Worm (Caenorhabditis elegans): ENCODE measurements around the gene F56D5.5.

Gene F56D5.5

ce11 chrIV:9444417-9445026, 36.6 kb upstream of the F56D5.5 start:
- peak; percentile 80 for TF ChIP-seq nhr-6 (tag; optimal IDR thresholded peaks at IDR 0.05)
- peak; percentile 86 for TF ChIP-seq F49E8.2 (tag; optimal IDR thresholded peaks at IDR 0.05; ENCODE audit: borderline replicate concordance)
- TF ChIP-seq saeg-2 (GFP tag; IDR thresholded peaks at IDR 0.05), result no peak
- peak; percentile 56 for TF ChIP-seq zfp-2 (tag; optimal IDR thresholded peaks at IDR 0.05)
- TF ChIP-seq daf-19 (GFP tag; conservative IDR thresholded peaks at IDR 0.05), result peak; percentile 72; the same call in 1 of the 2 replicates
- TF ChIP-seq nhr-102 (tag; optimal IDR thresholded peaks at IDR 0.05), result peak; percentile 87
- no peak; the same call in 1 of the 2 replicates for TF ChIP-seq set-16 (GFP tag; IDR thresholded peaks at IDR 0.05)
- TF ChIP-seq dmd-8 (GFP tag; IDR thresholded peaks at IDR 0.05), result no peak
- TF ChIP-seq lim-7 (GFP tag; IDR thresholded peaks at IDR 0.05), result peak; percentile 60; the same call in 1 of the 2 replicates
- peak; percentile 84 for TF ChIP-seq egl-43 (GFP tag; IDR thresholded peaks at IDR 0.05)
- TF ChIP-seq ama-1 (optimal IDR thresholded peaks at IDR 0.05), result peak; percentile 99
- TF ChIP-seq nhr-42 (GFP tag; IDR thresholded peaks at IDR 0.05), result peak; percentile 50; the same call in 1 of the 2 replicates
- no peak for TF ChIP-seq F44E2.7 (GFP tag; IDR thresholded peaks at IDR 0.05)
- peak; percentile 85 for TF ChIP-seq nhr-48 (tag; optimal IDR thresholded peaks at IDR 0.05)
- peak; percentile 72 to 95 for TF ChIP-seq mdl-1 (tag; optimal IDR thresholded peaks at IDR 0.05)
- peak; percentile 91 for TF ChIP-seq lin-13 (GFP tag; optimal IDR thresholded peaks at IDR 0.05)
- TF ChIP-seq mes-2 (tag; optimal IDR thresholded peaks at IDR 0.05; ENCODE audit: poor library complexity, severe bottlenecking), result peak; percentile 88
- TF ChIP-seq T20F7.1 (GFP tag; optimal IDR thresholded peaks at IDR 0.05), result peak; percentile 87
- TF ChIP-seq snpc-4 (tag; optimal IDR thresholded peaks at IDR 0.05), result peak; percentile 97
- peak; percentile 59; the same call in 1 of the 2 replicates for TF ChIP-seq php-3 (GFP tag; IDR thresholded peaks at IDR 0.05)
- peak; percentile 78 for TF ChIP-seq unc-130 (GFP tag; optimal IDR thresholded peaks at IDR 0.05)
- peak; percentile 55 for TF ChIP-seq spr-3 (GFP tag; optimal IDR thresholded peaks at IDR 0.05)
- no peak for TF ChIP-seq D1046.2 (GFP tag; IDR thresholded peaks at IDR 0.05)
- no peak for TF ChIP-seq daf-8 (GFP tag; IDR thresholded peaks at IDR 0.05)
- TF ChIP-seq mdt-29 (GFP tag; IDR thresholded peaks at IDR 0.05), result peak; percentile 67; the same call in 1 of the 2 replicates
- no peak for TF ChIP-seq aly-2 (tag; optimal IDR thresholded peaks at IDR 0.05)
- TF ChIP-seq sdz-12 (GFP tag; optimal IDR thresholded peaks at IDR 0.05), result no peak
- TF ChIP-seq ces-1 (GFP tag; optimal IDR thresholded peaks at IDR 0.05), result peak; percentile 23
- TF ChIP-seq rbr-2 (tag; optimal IDR thresholded peaks at IDR 0.05), result peak; percentile 95
- TF ChIP-seq F10B5.3 (tag; optimal IDR thresholded peaks at IDR 0.05), result peak; percentile 81
- no peak for TF ChIP-seq Y75B8A.6 (GFP tag; IDR thresholded peaks at IDR 0.05)
- TF ChIP-seq aha-1 (tag), result peak; percentile 91
- TF ChIP-seq Y5F2A.4 (GFP tag; optimal IDR thresholded peaks at IDR 0.05), result peak; percentile 9
- TF ChIP-seq mxl-2 (GFP tag; conservative IDR thresholded peaks at IDR 0.05), result no peak
- peak; percentile 53 for TF ChIP-seq ceh-32 (tag; optimal IDR thresholded peaks at IDR 0.05; ENCODE audit: poor library complexity)
- peak; percentile 84 for TF ChIP-seq duxl-1 (tag; optimal IDR thresholded peaks at IDR 0.05; ENCODE audit: poor library complexity)
- no peak for TF ChIP-seq ztf-11 (tag; optimal IDR thresholded peaks at IDR 0.05)
- peak; percentile 67 for TF ChIP-seq Y48G9A.11 (GFP tag; IDR thresholded peaks at IDR 0.05)
- peak; percentile 94 for TF ChIP-seq hmg-1.1 (GFP tag; IDR thresholded peaks at IDR 0.05)
- peak; percentile 85 for TF ChIP-seq jun-1 (tag; optimal IDR thresholded peaks at IDR 0.05)
- no peak for TF ChIP-seq daf-12 (tag; optimal IDR thresholded peaks at IDR 0.05)
- peak; percentile 88 for TF ChIP-seq fkh-10 (GFP tag; optimal IDR thresholded peaks at IDR 0.05)
- TF ChIP-seq madf-5 (GFP tag; IDR thresholded peaks at IDR 0.05), result no peak
- no peak for TF ChIP-seq fos-1 (tag; optimal IDR thresholded peaks at IDR 0.05)
- TF ChIP-seq zag-1 (tag; optimal IDR thresholded peaks at IDR 0.05), result peak; percentile 37
- TF ChIP-seq egl-27 (tag; optimal IDR thresholded peaks at IDR 0.05), result no peak
- TF ChIP-seq dmd-9 (GFP tag; IDR thresholded peaks at IDR 0.05), result no peak
- peak; percentile 90 for TF ChIP-seq dmd-6 (GFP tag; IDR thresholded peaks at IDR 0.05)
- peak; percentile 74 for TF ChIP-seq zip-2 (tag; optimal IDR thresholded peaks at IDR 0.05)
- TF ChIP-seq dpl-1 (GFP tag; optimal IDR thresholded peaks at IDR 0.05), result peak; percentile 79
- no peak for TF ChIP-seq lin-29 (GFP tag; IDR thresholded peaks at IDR 0.05)

Measured in whole organism, L4 larva.